Fruit fly (Drosophila melanogaster): ENCODE data around the gene CG32576.

The CG32576 gene

DNA sequence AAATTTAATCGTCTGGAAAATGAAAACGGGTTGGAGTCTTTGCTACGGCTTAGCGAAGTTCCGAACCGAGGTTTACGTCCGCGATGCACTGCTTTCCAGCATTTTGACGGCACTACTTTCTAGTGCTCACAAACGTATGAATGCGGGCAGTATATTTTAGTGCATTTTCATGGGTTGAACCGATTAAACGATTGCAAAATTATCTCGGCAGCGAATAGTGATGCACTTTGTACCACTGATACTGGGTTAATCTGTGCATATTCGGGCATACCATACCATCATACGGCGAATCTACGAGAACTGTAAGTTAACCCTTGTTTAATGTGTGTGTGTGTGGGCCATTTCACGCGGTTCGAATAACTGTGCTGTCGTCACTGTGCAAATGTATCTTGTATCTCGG is 17.5 kb downstream of the CG32576 start, which contains the start of gene Mfe2 (continued):
- TF ChIP-seq CG8924 (tag; optimal IDR thresholded peaks at IDR 0.05) (peak; percentile 42), insv (GFP tag; optimal IDR thresholded peaks at IDR 0.05) (peak in 1 of 2 experiments; percentile 56), HLHmδ (GFP tag; optimal IDR thresholded peaks at IDR 0.05) (no peak), amos (GFP tag; IDR thresholded peaks at IDR 0.05; ENCODE audit: partially characterized antibody) (peak; percentile 49; the same call in 1 of the 2 replicates), CG9876 (GFP tag; optimal IDR thresholded peaks at IDR 0.05) (peak; percentile 47), CG8290 (GFP tag; optimal IDR thresholded peaks at IDR 0.05) (peak; percentile 50), CG8290 (tag; optimal IDR thresholded peaks at IDR 0.05) (peak; percentile 22 to 93), ham (GFP tag; IDR thresholded peaks at IDR 0.05) (no peak), lilli (GFP tag; optimal IDR thresholded peaks at IDR 0.05) (peak; percentile 63), CG14441 (GFP tag; IDR thresholded peaks at IDR 0.05) (no peak), Myb (GFP tag; optimal IDR thresholded peaks at IDR 0.05) (peak; percentile 91), Drgx (GFP tag; IDR thresholded peaks at IDR 0.05) (peak; percentile 28; the same call in 1 of the 2 replicates), CG3847 (GFP tag; IDR thresholded peaks at IDR 0.05) (peak; percentile 84), CG15696 (tag; optimal IDR thresholded peaks at IDR 0.05) (no peak), Sox102F (GFP tag; optimal IDR thresholded peaks at IDR 0.05) (no peak), dan (GFP tag; IDR thresholded peaks at IDR 0.05) (no peak), CG4730 (GFP tag; IDR thresholded peaks at IDR 0.05) (no peak), CG1529 (GFP tag; optimal IDR thresholded peaks at IDR 0.05) (no peak), pzg (GFP tag; optimal IDR thresholded peaks at IDR 0.05) (peak; percentile 94), Ravus (GFP tag; IDR thresholded peaks at IDR 0.05) (no peak), CG16779 (GFP tag; IDR thresholded peaks at IDR 0.05) (no peak), ci (GFP tag; IDR thresholded peaks at IDR 0.05) (peak; percentile 65; the same call in 1 of the 3 replicates), fu2 (GFP tag; optimal IDR thresholded peaks at IDR 0.05) (peak; percentile 73), disco-r (GFP tag; optimal IDR thresholded peaks at IDR 0.05) (peak; percentile 2), pita (GFP tag; optimal IDR thresholded peaks at IDR 0.05) (peak; percentile 91), bsh (GFP tag; optimal IDR thresholded peaks at IDR 0.05) (peak; percentile 20 to 60), CG12236 (GFP tag; optimal IDR thresholded peaks at IDR 0.05) (no peak), tx (GFP tag; optimal IDR thresholded peaks at IDR 0.05) (peak; percentile 17), Dll (GFP tag; IDR thresholded peaks at IDR 0.05; ENCODE audit: partially characterized antibody) (peak; percentile 50; the same call in 3 of the 4 replicates), toy (GFP tag; IDR thresholded peaks at IDR 0.05) (0 out of 2 replicates have a peak, but pooled peaks have one; percentile 32), sug (tag; optimal IDR thresholded peaks at IDR 0.05) (peak; percentile 32), pros (GFP tag; optimal IDR thresholded peaks at IDR 0.05) (no peak), ATbp (GFP tag; optimal IDR thresholded peaks at IDR 0.05) (no peak), Ssrp (tag; optimal IDR thresholded peaks at IDR 0.05) (no peak), Hsf (GFP tag; optimal IDR thresholded peaks at IDR 0.05) (peak; percentile 53), danr (GFP tag; IDR thresholded peaks at IDR 0.05) (no peak), CG18599 (GFP tag; optimal IDR thresholded peaks at IDR 0.05) (peak; percentile 55), vfl (GFP tag; optimal IDR thresholded peaks at IDR 0.05) (peak; percentile 33), twi (tag; optimal IDR thresholded peaks at IDR 0.05) (no peak), sc (optimal IDR thresholded peaks at IDR 0.05) (no peak), sc (GFP tag; optimal IDR thresholded peaks at IDR 0.05) (no peak), onecut (GFP tag; IDR thresholded peaks at IDR 0.05) (no peak), CG4328 (GFP tag; optimal IDR thresholded peaks at IDR 0.05) (peak; percentile 7), dpn (GFP tag; optimal IDR thresholded peaks at IDR 0.05) (peak; percentile 68 to 71), CrebB (tag; optimal IDR thresholded peaks at IDR 0.05) (no peak), tin (GFP tag; optimal IDR thresholded peaks at IDR 0.05) (peak; percentile 51), NFAT (GFP tag; IDR thresholded peaks at IDR 0.05) (peak; percentile 69), ewg (GFP tag; optimal IDR thresholded peaks at IDR 0.05) (peak; percentile 34), sisA (GFP tag; IDR thresholded peaks at IDR 0.05) (peak; percentile 36; the same call in 1 of the 2 replicates), hbn (GFP tag; IDR thresholded peaks at IDR 0.05; ENCODE audit: partially characterized antibody) (no peak), vnd (GFP tag; IDR thresholded peaks at IDR 0.05; ENCODE audit: partially characterized antibody) (no peak)
